Worm (Caenorhabditis elegans) whole organism, L1 larva: ENCODE measurements around the gene cic-1.
A peak's percentile ranks its signal among the peaks of the same experiment; 100 is the strongest.

ENCODE experiments used
- F16B12.6 ChIP-seq: fragments of 150-350 bp; optimal IDR thresholded peaks from 2 replicates; lab custom pipeline; 2014; ENCODE audit warnings: missing biosample characterization, missing genetic modification characterization
- Y116A8C.19 ChIP-seq: sonication (generic microtip); optimal IDR thresholded peaks from 2 replicates; lab custom pipeline; 2016; ENCODE audit warnings: missing compliant biosample characterization, missing genetic modification characterization, borderline replicate concordance
- aha-1 ChIP-seq: fragments of 150-350 bp; optimal IDR thresholded peaks from 2 replicates; lab custom pipeline; 2014; ENCODE audit warnings: missing biosample characterization, missing genetic modification characterization
- aly-2 ChIP-seq: fragments of 150-350 bp; optimal IDR thresholded peaks from 2 replicates; lab custom pipeline; 2014; ENCODE audit warnings: missing biosample characterization, missing genetic modification characterization
- ceh-63 ChIP-seq: fragments of 200-800 bp; sonication (Bioruptor generic); optimal IDR thresholded peaks from 2 replicates; lab custom pipeline; 2018; ENCODE audit warnings: mild to moderate bottlenecking, missing genetic modification characterization, missing compliant biosample characterization
- ceh-8 ChIP-seq: fragments of 200-800 bp; sonication (Bioruptor generic); optimal IDR thresholded peaks from 2 replicates; lab custom pipeline; 2018; ENCODE audit warnings: mild to moderate bottlenecking, missing genetic modification characterization, moderate library complexity, missing compliant biosample characterization
- ceh-88 ChIP-seq: fragments of 200-800 bp; sonication (Bioruptor generic); IDR thresholded peaks from 2 replicates; pipeline ENCODE4 v1.3.6; 2022; ENCODE audit warnings: missing genetic modification characterization, missing compliant biosample characterization
- ceh-90 ChIP-seq: sonication (generic microtip); optimal IDR thresholded peaks from 2 replicates; lab custom pipeline; 2016; ENCODE audit warnings: missing genetic modification characterization, missing compliant biosample characterization
- dpl-1 ChIP-seq, 3 experiments: fragments of 150-350 bp in 2 of 3; sonication (generic microtip) in 1 of 3; optimal IDR thresholded peaks; 2 replicates each; lab custom pipeline; 2014 to 2017; ENCODE audit warnings: missing biosample characterization in 3 of 3, missing genetic modification characterization in 3 of 3, missing genetic modification reagents in 3 of 3
- efl-1 ChIP-seq, 4 experiments: fragments of 150-350 bp; optimal IDR thresholded peaks in 3 of 4; peaks in 1 of 4; 1 replicate in 1 of 4; 2 replicates in 3 of 4; lab custom pipeline; 2014; ENCODE audit warnings: missing biosample characterization in 2 of 4, missing genetic modification characterization in 2 of 4, missing genetic modification reagents in 2 of 4
- egl-13 ChIP-seq: sonication (generic microtip); optimal IDR thresholded peaks from 2 replicates; lab custom pipeline; 2016; ENCODE audit warnings: missing genotype, missing genetic modification reagents, missing genetic modification characterization, missing compliant biosample characterization
- egl-27 ChIP-seq, 2 experiments: fragments of 150-350 bp in 1 of 2; sonication (generic microtip); optimal IDR thresholded peaks; 3 replicates each; lab custom pipeline; 2017 to 2018; ENCODE audit warnings: missing biosample characterization in 2 of 2, missing genetic modification characterization in 2 of 2, missing genetic modification reagents in 2 of 2
- elt-3 ChIP-seq, 6 experiments: fragments of 150-350 bp in 1 of 6; sonication (generic microtip); optimal IDR thresholded peaks; 2 replicates each; lab custom pipeline; 2017 to 2018; ENCODE audit warnings: missing biosample characterization in 6 of 6, missing genetic modification characterization in 6 of 6, inconsistent platforms in 1 of 6
- fkh-10 ChIP-seq: sonication (generic microtip); optimal IDR thresholded peaks from 2 replicates; lab custom pipeline; 2017; ENCODE audit warnings: missing biosample characterization, missing genetic modification reagents, missing genetic modification characterization
- fkh-4 ChIP-seq: sonication (generic microtip); optimal IDR thresholded peaks from 2 replicates; lab custom pipeline; 2016; ENCODE audit warnings: missing compliant biosample characterization, missing genetic modification characterization, borderline replicate concordance
- fkh-8 ChIP-seq: sonication (generic microtip); optimal IDR thresholded peaks from 2 replicates; lab custom pipeline; 2016; ENCODE audit warnings: mild to moderate bottlenecking, missing genetic modification characterization, missing compliant biosample characterization
- hlh-17 ChIP-seq: fragments of 200-800 bp; sonication (Bioruptor generic); optimal IDR thresholded peaks from 2 replicates; lab custom pipeline; 2018; ENCODE audit warnings: missing genetic modification characterization, mild to moderate bottlenecking, missing compliant biosample characterization, moderate library complexity, borderline replicate concordance
- hlh-4 ChIP-seq: sonication (generic microtip); optimal IDR thresholded peaks from 2 replicates; lab custom pipeline; 2016; ENCODE audit warnings: mild to moderate bottlenecking, missing genetic modification characterization, missing compliant biosample characterization
- hpl-2 ChIP-seq: fragments of 150-350 bp; optimal IDR thresholded peaks from 2 replicates; lab custom pipeline; 2014; ENCODE audit warnings: missing biosample characterization, missing genetic modification reagents, missing genetic modification characterization
- jun-1 ChIP-seq: fragments of 150-350 bp; optimal IDR thresholded peaks from 2 replicates; lab custom pipeline; 2014; ENCODE audit warnings: missing biosample characterization, missing genetic modification reagents, missing genetic modification characterization
- lin-13 ChIP-seq: fragments of 150-350 bp; optimal IDR thresholded peaks from 2 replicates; lab custom pipeline; 2014; ENCODE audit warnings: missing biosample characterization, missing genetic modification reagents, missing genetic modification characterization
- lin-35 ChIP-seq, 2 experiments: fragments of 150-350 bp; optimal IDR thresholded peaks; 2 replicates each; lab custom pipeline; 2014; ENCODE audit warnings: missing biosample characterization in 2 of 2, missing genetic modification characterization in 2 of 2, missing genetic modification reagents in 2 of 2
- mdl-1 ChIP-seq, 2 experiments: fragments of 150-350 bp; optimal IDR thresholded peaks; 2 replicates each; lab custom pipeline; 2014 to 2017; ENCODE audit warnings: missing biosample characterization in 2 of 2, missing genetic modification characterization in 2 of 2, inconsistent platforms in 1 of 2
- mef-2 ChIP-seq: fragments of 150-350 bp; optimal IDR thresholded peaks from 2 replicates; lab custom pipeline; 2014; ENCODE audit warnings: missing biosample characterization, missing genetic modification characterization
- nhr-20 ChIP-seq: sonication (generic microtip); optimal IDR thresholded peaks from 2 replicates; lab custom pipeline; 2016; ENCODE audit warnings: mild to moderate bottlenecking, missing genetic modification characterization, missing compliant biosample characterization
- nhr-71 ChIP-seq: sonication (generic microtip); optimal IDR thresholded peaks from 2 replicates; lab custom pipeline; 2016; ENCODE audit warnings: mild to moderate bottlenecking, missing genetic modification characterization, moderate library complexity, missing compliant biosample characterization
- nhr-84 ChIP-seq: sonication (generic microtip); optimal IDR thresholded peaks from 2 replicates; lab custom pipeline; 2017; ENCODE audit warnings: missing biosample characterization, missing genetic modification characterization
- skn-1 ChIP-seq: fragments of 150-350 bp; optimal IDR thresholded peaks from 2 replicates; lab custom pipeline; 2014; ENCODE audit warnings: missing biosample characterization, missing genetic modification characterization
- snpc-4 ChIP-seq: fragments of 150-350 bp; optimal IDR thresholded peaks from 2 replicates; lab custom pipeline; 2014; ENCODE audit warnings: missing biosample characterization, missing genetic modification characterization
- snu-23 ChIP-seq: sonication (generic microtip); optimal IDR thresholded peaks from 2 replicates; lab custom pipeline; 2016; ENCODE audit warnings: missing genetic modification characterization, missing compliant biosample characterization
- sptf-1 ChIP-seq: fragments of 150-350 bp; optimal IDR thresholded peaks from 2 replicates; lab custom pipeline; 2014; ENCODE audit warnings: missing biosample characterization, missing genetic modification characterization
- swsn-7 ChIP-seq: sonication (generic microtip); optimal IDR thresholded peaks from 2 replicates; lab custom pipeline; 2016; ENCODE audit warnings: missing genetic modification characterization, missing compliant biosample characterization
- tbx-2 ChIP-seq: sonication (generic microtip); optimal IDR thresholded peaks from 2 replicates; lab custom pipeline; 2016; ENCODE audit warnings: missing genetic modification characterization, missing compliant biosample characterization
- tlp-1 ChIP-seq: fragments of 150-350 bp; optimal IDR thresholded peaks from 2 replicates; lab custom pipeline; 2014; ENCODE audit warnings: missing biosample characterization, missing genetic modification characterization
- unc-30 ChIP-seq: sonication (generic microtip); optimal IDR thresholded peaks from 2 replicates; lab custom pipeline; 2017; ENCODE audit warnings: missing biosample characterization, missing genetic modification characterization
- zag-1 ChIP-seq: fragments of 150-350 bp; optimal IDR thresholded peaks from 2 replicates; lab custom pipeline; 2014; ENCODE audit warnings: missing biosample characterization, missing genetic modification characterization

Gene cic-1

ce11 chrIII:2424783-2425329 is 23.8 kb upstream of the cic-1 start:
- TF ChIP-seq skn-1 (tag; lab: Kevin White, UChicago) (no peak), ceh-8 (GFP tag; lab: Kevin White, UChicago) (peak; percentile 54)

- no peak for TF ChIP-seq skn-1 (tag; lab: Kevin White, UChicago)
- no peak for TF ChIP-seq jun-1 (tag; lab: Kevin White, UChicago)
- no peak for TF ChIP-seq zag-1 (tag; lab: Kevin White, UChicago)
- no peak for TF ChIP-seq fkh-8 (tag; lab: Kevin White, UChicago)
- TF ChIP-seq nhr-84, result no peak
- no peak for TF ChIP-seq tlp-1 (tag; lab: Kevin White, UChicago)
- TF ChIP-seq hlh-17 (GFP tag; lab: Kevin White, UChicago), result no peak
- no peak for TF ChIP-seq aha-1 (tag; lab: Kevin White, UChicago)
- TF ChIP-seq fkh-4 (tag; lab: Kevin White, UChicago), result no peak
- TF ChIP-seq aly-2 (tag; lab: Kevin White, UChicago), result no peak
- TF ChIP-seq lin-13, result no peak
Measured at ce11 chrIII:2423638-2424037, 22.6 kb upstream of the cic-1 start.

DNA sequence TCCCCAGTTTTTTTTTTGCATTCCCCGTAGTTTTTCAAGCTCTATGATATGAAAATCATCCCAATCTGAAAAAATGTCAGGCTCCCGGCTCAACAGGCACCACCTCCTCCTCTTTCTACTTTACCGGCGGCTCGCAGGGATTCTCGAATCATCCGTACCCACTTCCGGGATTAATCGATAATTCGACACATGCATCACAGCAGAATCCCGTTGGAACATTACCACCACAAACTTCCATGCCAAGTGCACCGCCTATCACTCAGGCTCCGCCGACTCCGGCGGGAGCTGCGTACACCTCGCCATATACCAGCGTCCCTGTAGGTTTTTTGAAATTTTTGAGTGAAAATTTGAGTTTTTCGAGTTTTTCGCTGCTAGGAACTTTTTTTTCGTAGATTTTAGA is 20.2 kb upstream of the cic-1 start:
- TF ChIP-seq ceh-63, result no peak
- TF ChIP-seq swsn-7, result no peak
- no peak for TF ChIP-seq snu-23 (GFP tag; lab: Kevin White, UChicago)
- no peak for TF ChIP-seq dpl-1 (GFP tag; optimal IDR thresholded peaks at IDR 0.05; lab: Kevin White, UChicago)
- TF ChIP-seq lin-35 (GFP tag; optimal IDR thresholded peaks at IDR 0.05; lab: Kevin White, UChicago), result no peak
- no peak for TF ChIP-seq lin-13
- TF ChIP-seq unc-30, result no peak
- no peak for TF ChIP-seq ceh-88 (GFP tag; lab: Robert Waterston, UW)
- no peak for TF ChIP-seq mdl-1 (tag; optimal IDR thresholded peaks at IDR 0.05; lab: Kevin White, UChicago)
- no peak for TF ChIP-seq hlh-17 (GFP tag; lab: Kevin White, UChicago)
- TF ChIP-seq aha-1 (tag; lab: Kevin White, UChicago), result no peak
- TF ChIP-seq hlh-4, result no peak
- no peak for TF ChIP-seq hpl-2 (GFP tag; lab: Kevin White, UChicago)
- no peak for TF ChIP-seq ceh-90
- no peak for TF ChIP-seq egl-27 (tag; optimal IDR thresholded peaks at IDR 0.05; lab: Kevin White, UChicago)
- no peak for TF ChIP-seq nhr-71
- TF ChIP-seq nhr-20 (tag; lab: Kevin White, UChicago), result no peak
- no peak for TF ChIP-seq egl-13 (tag; lab: Kevin White, UChicago)
- no peak for TF ChIP-seq ceh-8 (GFP tag; lab: Kevin White, UChicago)
- no peak for TF ChIP-seq fkh-10

- no peak for TF ChIP-seq snpc-4 (tag; lab: Kevin White, UChicago)
- TF ChIP-seq mef-2 (tag; lab: Kevin White, UChicago), result no peak
- TF ChIP-seq sptf-1, result no peak
- no peak for TF ChIP-seq aly-2 (tag; lab: Kevin White, UChicago)
- TF ChIP-seq efl-1 (optimal IDR thresholded peaks at IDR 0.05; lab: Kevin White, UChicago), result no peak
- peak in 1 of 2 experiments; percentile 62 for TF ChIP-seq efl-1 (GFP tag; optimal IDR thresholded peaks at IDR 0.05 in 1 of 2; lab: Kevin White, UChicago)
- TF ChIP-seq, all 84 proteins: peak for 1
Measured at ce11 chrIII:2419504-2419903, 18.5 kb upstream of the cic-1 start.

DNA sequence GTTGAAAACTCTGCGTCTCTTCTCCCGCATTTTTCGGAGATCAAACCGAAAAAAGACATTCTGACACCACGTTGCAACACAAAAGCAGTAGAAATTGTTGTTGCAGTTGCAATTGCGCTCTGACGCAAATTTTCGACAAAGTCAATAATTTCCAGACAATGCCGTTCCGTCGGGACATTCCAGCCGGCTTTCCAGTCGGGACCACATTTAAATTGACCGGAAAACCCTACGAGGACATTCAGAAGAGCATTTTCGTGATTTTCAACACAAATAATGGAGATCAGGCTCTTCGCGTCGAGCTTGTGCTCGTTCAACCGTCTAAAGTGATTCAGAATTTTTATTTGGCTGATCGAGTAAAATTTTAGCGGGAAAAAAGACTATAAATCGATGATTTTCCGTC is 18.0 kb upstream of the cic-1 start:
- TF ChIP-seq F16B12.6 (tag; lab: Kevin White, UChicago) (no peak), tbx-2 (tag; lab: Kevin White, UChicago) (no peak), Y116A8C.19 (tag; lab: Kevin White, UChicago) (no peak), elt-3 (tag; optimal IDR thresholded peaks at IDR 0.05; lab: Kevin White, UChicago) (no peak), efl-1 (optimal IDR thresholded peaks at IDR 0.05; lab: Kevin White, UChicago) (no peak), efl-1 (GFP tag; optimal IDR thresholded peaks at IDR 0.05 in 1 of 2; lab: Kevin White, UChicago) (peak in 1 of 2 experiments; percentile 90), swsn-7 (no peak)
